Fruit fly (Drosophila melanogaster): ENCODE results near the gene Surf4.

The Surf4 gene

DNA sequence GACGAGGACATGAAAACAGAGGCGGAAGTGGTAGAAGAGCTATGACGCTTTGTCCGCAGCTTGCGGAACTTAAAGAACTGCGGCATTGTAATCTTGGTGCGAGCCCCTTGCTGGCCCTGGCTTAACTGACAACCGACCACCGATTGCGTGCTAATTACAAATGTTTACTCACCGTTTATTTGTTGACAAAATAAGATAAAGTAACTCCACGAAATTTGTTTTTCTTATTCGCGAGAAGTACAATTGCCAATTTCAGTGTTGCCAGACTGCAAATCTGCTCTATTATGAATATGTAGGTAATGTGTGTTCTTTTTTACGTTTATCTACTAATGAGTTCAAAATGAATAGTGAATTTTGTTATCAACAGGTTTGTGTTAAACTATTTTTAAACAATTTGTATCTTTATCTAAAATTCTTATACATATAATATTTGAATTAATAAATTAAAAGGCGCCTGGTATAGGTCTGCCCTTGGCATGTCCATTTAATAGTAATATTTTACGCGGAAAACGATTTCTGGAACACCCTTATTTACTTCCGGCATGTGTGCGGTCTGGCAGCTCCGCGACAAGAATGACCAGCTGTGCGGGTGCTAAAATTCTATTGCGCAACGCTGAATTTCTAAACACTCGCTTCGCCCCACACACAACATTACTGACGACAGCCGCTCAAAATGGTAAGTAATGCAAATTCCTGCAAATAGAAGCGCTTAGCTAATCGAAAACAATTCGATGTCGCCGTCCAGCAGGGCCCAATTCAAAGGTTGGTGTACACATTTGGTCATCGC lies 10.9 kb upstream of the Surf4 start, which contains the start of the genes Atg4b and Hibch:
Atg4b (minus strand) TSS at position 280 of the 787 bp plus-strand sequence.
Hibch (plus strand) TSS at position 585 of the 787 bp plus-strand sequence.
- peak; percentile 46 for TF ChIP-seq CG10431 (GFP tag; optimal IDR thresholded peaks at IDR 0.05)
- TF ChIP-seq CG4282 (GFP tag; optimal IDR thresholded peaks at IDR 0.05): no peak
- TF ChIP-seq HLHmδ (GFP tag; optimal IDR thresholded peaks at IDR 0.05): no peak
- peak; percentile 75 for TF ChIP-seq ssp (GFP tag; IDR thresholded peaks at IDR 0.05)
- TF ChIP-seq CG13624 (GFP tag; optimal IDR thresholded peaks at IDR 0.05): peak; percentile 81
- no peak for TF ChIP-seq dm (GFP tag; optimal IDR thresholded peaks at IDR 0.05)
- TF ChIP-seq salm (tag; optimal IDR thresholded peaks at IDR 0.05): peak; percentile 64
- TF ChIP-seq Abd-B (GFP tag; optimal IDR thresholded peaks at IDR 0.05): no peak
- peak; percentile 83; the same call in 1 of the 2 replicates for TF ChIP-seq Atf6 (GFP tag; IDR thresholded peaks at IDR 0.05)
- 0 out of 3 replicates have a peak, but pooled peaks have one; percentile 20 for TF ChIP-seq knrl (GFP tag; IDR thresholded peaks at IDR 0.05; ENCODE audit: partially characterized antibody)
- TF ChIP-seq Dek (tag; optimal IDR thresholded peaks at IDR 0.05): no peak
- TF ChIP-seq Sox100B (GFP tag; optimal IDR thresholded peaks at IDR 0.05): no peak
- TF ChIP-seq CG13424 (tag; optimal IDR thresholded peaks at IDR 0.05): peak; percentile 91
- TF ChIP-seq PHDP (tag; optimal IDR thresholded peaks at IDR 0.05): peak; percentile 82
- peak; percentile 52 for TF ChIP-seq Usf (GFP tag; optimal IDR thresholded peaks at IDR 0.05)
- TF ChIP-seq Ets65A (GFP tag): peak; percentile 89
- TF ChIP-seq klu (GFP tag; IDR thresholded peaks at IDR 0.05): peak; percentile 87
- no peak for TF ChIP-seq cg (GFP tag; optimal IDR thresholded peaks at IDR 0.05)
- TF ChIP-seq Camta (GFP tag; optimal IDR thresholded peaks at IDR 0.05): no peak
- peak; percentile 90 for TF ChIP-seq CG9817 (tag; optimal IDR thresholded peaks at IDR 0.05)
- peak; percentile 48 for TF ChIP-seq Dip3 (GFP tag; optimal IDR thresholded peaks at IDR 0.05)
- TF ChIP-seq sug (tag; optimal IDR thresholded peaks at IDR 0.05): peak; percentile 93
- peak; percentile 79 for TF ChIP-seq cwo (GFP tag; optimal IDR thresholded peaks at IDR 0.05)
- peak; percentile 73 for TF ChIP-seq Mrtf (GFP tag; IDR thresholded peaks at IDR 0.05)
- peak; percentile 37 for TF ChIP-seq CG17186 (GFP tag; optimal IDR thresholded peaks at IDR 0.05)
- no peak for TF ChIP-seq prd (optimal IDR thresholded peaks at IDR 0.05)
- TF ChIP-seq prd (GFP tag; IDR thresholded peaks at IDR 0.05): peak; percentile 89
- TF ChIP-seq otp (GFP tag; IDR thresholded peaks at IDR 0.05): no peak
- peak; percentile 46 for TF ChIP-seq mirr (GFP tag; optimal IDR thresholded peaks at IDR 0.05)
- TF ChIP-seq CG18476 (GFP tag; optimal IDR thresholded peaks at IDR 0.05): peak; percentile 64
- TF ChIP-seq CG4820 (GFP tag; optimal IDR thresholded peaks at IDR 0.05): peak; percentile 76
- TF ChIP-seq HLH4C (GFP tag; IDR thresholded peaks at IDR 0.05; ENCODE audit: partially characterized antibody): no peak
- TF ChIP-seq CG17385 (GFP tag; optimal IDR thresholded peaks at IDR 0.05): peak; percentile 64
- no peak for TF ChIP-seq btn (GFP tag; optimal IDR thresholded peaks at IDR 0.05)
- peak; percentile 84 for TF ChIP-seq CG7372 (GFP tag; IDR thresholded peaks at IDR 0.05)
- TF ChIP-seq usp (GFP tag; optimal IDR thresholded peaks at IDR 0.05): no peak
- peak; percentile 72 for TF ChIP-seq tgo (GFP tag; IDR thresholded peaks at IDR 0.05)
- no peak for TF ChIP-seq CG3838 (GFP tag; optimal IDR thresholded peaks at IDR 0.05)
- TF ChIP-seq Dp (GFP tag; optimal IDR thresholded peaks at IDR 0.05): peak; percentile 5
- no peak for TF ChIP-seq jing (GFP tag; optimal IDR thresholded peaks at IDR 0.05)
- TF ChIP-seq Opbp (GFP tag; IDR thresholded peaks at IDR 0.05; ENCODE audit: partially characterized antibody): no peak
- TF ChIP-seq CG18262 (tag; optimal IDR thresholded peaks at IDR 0.05): peak; percentile 87
- peak; percentile 68 for TF ChIP-seq CG7357 (GFP tag; IDR thresholded peaks at IDR 0.05)
- no peak for TF ChIP-seq cad (GFP tag; optimal IDR thresholded peaks at IDR 0.05)
- peak; percentile 73; the same call in 2 of the 3 replicates for TF ChIP-seq H15 (GFP tag; IDR thresholded peaks at IDR 0.05)
- peak; percentile 92 for TF ChIP-seq gem (tag; optimal IDR thresholded peaks at IDR 0.05)
- TF ChIP-seq CG17359 (tag; optimal IDR thresholded peaks at IDR 0.05): peak; percentile 83
- no peak for TF ChIP-seq CG17568 (GFP tag; optimal IDR thresholded peaks at IDR 0.05)
- peak; percentile 95 for TF ChIP-seq CG17361 (GFP tag; IDR thresholded peaks at IDR 0.05)
- TF ChIP-seq Gsc (GFP tag; IDR thresholded peaks at IDR 0.05): 0 out of 2 replicates have a peak, but pooled peaks have one; percentile 41
